Worm (Caenorhabditis elegans) whole organism, L1 larva: Measurements from ENCODE around the gene lgc-11.

ENCODE experiments used
- C16A3.4 ChIP-seq: fragments of 150-350 bp; optimal IDR thresholded peaks from 2 replicates; lab custom pipeline; 2014; ENCODE audit warnings: missing biosample characterization, missing genetic modification characterization
- C34B4.2 ChIP-seq: sonication (generic microtip); optimal IDR thresholded peaks from 2 replicates; lab custom pipeline; 2017; ENCODE audit warnings: mild to moderate bottlenecking, missing genetic modification characterization, missing compliant biosample characterization
- aha-1 ChIP-seq: fragments of 150-350 bp; optimal IDR thresholded peaks from 2 replicates; lab custom pipeline; 2014; ENCODE audit warnings: missing biosample characterization, missing genetic modification characterization
- alr-1 ChIP-seq: fragments of 200-800 bp; sonication (Bioruptor generic); optimal IDR thresholded peaks from 2 replicates; lab custom pipeline; 2018; ENCODE audit warnings: borderline replicate concordance, mild to moderate bottlenecking, missing genetic modification characterization, missing compliant biosample characterization
- aly-2 ChIP-seq: fragments of 150-350 bp; optimal IDR thresholded peaks from 2 replicates; lab custom pipeline; 2014; ENCODE audit warnings: missing biosample characterization, missing genetic modification characterization
- blmp-1 ChIP-seq: fragments of 150-350 bp; optimal IDR thresholded peaks from 2 replicates; lab custom pipeline; 2014; ENCODE audit warnings: missing biosample characterization, missing genetic modification characterization
- ceh-63 ChIP-seq: fragments of 200-800 bp; sonication (Bioruptor generic); optimal IDR thresholded peaks from 2 replicates; lab custom pipeline; 2018; ENCODE audit warnings: mild to moderate bottlenecking, missing genetic modification characterization, missing compliant biosample characterization
- ceh-8 ChIP-seq: fragments of 200-800 bp; sonication (Bioruptor generic); optimal IDR thresholded peaks from 2 replicates; lab custom pipeline; 2018; ENCODE audit warnings: mild to moderate bottlenecking, missing genetic modification characterization, moderate library complexity, missing compliant biosample characterization
- efl-1 ChIP-seq, 4 experiments: fragments of 150-350 bp; optimal IDR thresholded peaks in 3 of 4; peaks in 1 of 4; 1 replicate in 1 of 4; 2 replicates in 3 of 4; lab custom pipeline; 2014; ENCODE audit warnings: missing biosample characterization in 2 of 4, missing genetic modification characterization in 2 of 4, missing genetic modification reagents in 2 of 4
- egl-13 ChIP-seq: sonication (generic microtip); optimal IDR thresholded peaks from 2 replicates; lab custom pipeline; 2016; ENCODE audit warnings: missing genotype, missing genetic modification reagents, missing genetic modification characterization, missing compliant biosample characterization
- elt-2 ChIP-seq: sonication (generic microtip); optimal IDR thresholded peaks from 2 replicates; lab custom pipeline; 2016; ENCODE audit warnings: missing genetic modification characterization, mild to moderate bottlenecking, inconsistent platforms, missing compliant biosample characterization, missing genetic modification reagents
- hlh-17 ChIP-seq: fragments of 200-800 bp; sonication (Bioruptor generic); optimal IDR thresholded peaks from 2 replicates; lab custom pipeline; 2018; ENCODE audit warnings: missing genetic modification characterization, mild to moderate bottlenecking, missing compliant biosample characterization, moderate library complexity, borderline replicate concordance
- hlh-4 ChIP-seq: sonication (generic microtip); optimal IDR thresholded peaks from 2 replicates; lab custom pipeline; 2016; ENCODE audit warnings: mild to moderate bottlenecking, missing genetic modification characterization, missing compliant biosample characterization
- hpl-2 ChIP-seq: fragments of 150-350 bp; optimal IDR thresholded peaks from 2 replicates; lab custom pipeline; 2014; ENCODE audit warnings: missing biosample characterization, missing genetic modification reagents, missing genetic modification characterization
- lin-14 ChIP-seq: fragments of 200-800 bp; sonication (Bioruptor generic); optimal IDR thresholded peaks from 2 replicates; lab custom pipeline; 2018; ENCODE audit warnings: mild to moderate bottlenecking, missing genetic modification characterization, moderate library complexity, missing compliant biosample characterization
- lin-15B ChIP-seq: fragments of 150-350 bp; sonication (generic microtip); optimal IDR thresholded peaks from 3 replicates; lab custom pipeline; 2014; ENCODE audit warnings: missing biosample characterization, missing genetic modification characterization
- lsy-2 ChIP-seq, 2 experiments: fragments of 150-350 bp; optimal IDR thresholded peaks; 2 replicates each; lab custom pipeline; 2014; ENCODE audit warnings: missing biosample characterization in 2 of 2, missing genetic modification characterization in 2 of 2
- mdl-1 ChIP-seq, 2 experiments: fragments of 150-350 bp; optimal IDR thresholded peaks; 2 replicates each; lab custom pipeline; 2014 to 2017; ENCODE audit warnings: missing biosample characterization in 2 of 2, missing genetic modification characterization in 2 of 2, inconsistent platforms in 1 of 2
- nhr-12 ChIP-seq: sonication (generic microtip); optimal IDR thresholded peaks from 2 replicates; lab custom pipeline; 2017; ENCODE audit warnings: missing biosample characterization, missing genetic modification characterization
- nhr-19 ChIP-seq: fragments of 200-800 bp; sonication (Bioruptor generic); conservative IDR thresholded peaks from 2 replicates; pipeline ENCODE4 v1.3.6; 2022; ENCODE audit warnings: missing genetic modification characterization, missing compliant biosample characterization
- nhr-20 ChIP-seq: sonication (generic microtip); optimal IDR thresholded peaks from 2 replicates; lab custom pipeline; 2016; ENCODE audit warnings: mild to moderate bottlenecking, missing genetic modification characterization, missing compliant biosample characterization
- nhr-28 ChIP-seq: fragments of 150-350 bp; optimal IDR thresholded peaks from 2 replicates; lab custom pipeline; 2014; ENCODE audit warnings: missing biosample characterization, missing genetic modification characterization
- nhr-47 ChIP-seq: sonication (generic microtip); optimal IDR thresholded peaks from 2 replicates; lab custom pipeline; 2016; ENCODE audit warnings: mild to moderate bottlenecking, missing genetic modification characterization, moderate library complexity, missing compliant biosample characterization
- nhr-71 ChIP-seq: sonication (generic microtip); optimal IDR thresholded peaks from 2 replicates; lab custom pipeline; 2016; ENCODE audit warnings: mild to moderate bottlenecking, missing genetic modification characterization, moderate library complexity, missing compliant biosample characterization
- nhr-76 ChIP-seq: sonication (generic microtip); optimal IDR thresholded peaks from 2 replicates; lab custom pipeline; 2017; ENCODE audit warnings: missing biosample characterization, missing genetic modification characterization
- nhr-90 ChIP-seq: sonication (generic microtip); optimal IDR thresholded peaks from 2 replicates; lab custom pipeline; 2016; ENCODE audit warnings: mild to moderate bottlenecking, missing genetic modification characterization, missing compliant biosample characterization; ENCODE audit not compliant: poor library complexity
- pag-3 ChIP-seq: sonication (generic microtip); optimal IDR thresholded peaks from 2 replicates; lab custom pipeline; 2017; ENCODE audit warnings: missing genetic modification characterization, mild to moderate bottlenecking, missing compliant biosample characterization, antibody characterized with exemption, borderline replicate concordance; ENCODE audit not compliant: insufficient read depth
- rnt-1 ChIP-seq: sonication (generic microtip); optimal IDR thresholded peaks from 2 replicates; lab custom pipeline; 2016; ENCODE audit warnings: mild to moderate bottlenecking, missing genetic modification characterization, moderate library complexity, missing compliant biosample characterization
- skn-1 ChIP-seq: fragments of 150-350 bp; optimal IDR thresholded peaks from 2 replicates; lab custom pipeline; 2014; ENCODE audit warnings: missing biosample characterization, missing genetic modification characterization
- snu-23 ChIP-seq: sonication (generic microtip); optimal IDR thresholded peaks from 2 replicates; lab custom pipeline; 2016; ENCODE audit warnings: missing genetic modification characterization, missing compliant biosample characterization
- sptf-1 ChIP-seq: fragments of 150-350 bp; optimal IDR thresholded peaks from 2 replicates; lab custom pipeline; 2014; ENCODE audit warnings: missing biosample characterization, missing genetic modification characterization
- swsn-7 ChIP-seq: sonication (generic microtip); optimal IDR thresholded peaks from 2 replicates; lab custom pipeline; 2016; ENCODE audit warnings: missing genetic modification characterization, missing compliant biosample characterization
- tbx-2 ChIP-seq: sonication (generic microtip); optimal IDR thresholded peaks from 2 replicates; lab custom pipeline; 2016; ENCODE audit warnings: missing genetic modification characterization, missing compliant biosample characterization
- unc-86 ChIP-seq: sonication (generic microtip); optimal IDR thresholded peaks from 2 replicates; lab custom pipeline; 2016; ENCODE audit warnings: missing genetic modification characterization, missing compliant biosample characterization
- unc-98 ChIP-seq: fragments of 200-800 bp; sonication (Bioruptor generic); IDR thresholded peaks from 2 replicates; pipeline ENCODE4 v1.3.6; 2022; ENCODE audit warnings: missing genetic modification characterization, missing compliant biosample characterization
- zag-1 ChIP-seq: fragments of 150-350 bp; optimal IDR thresholded peaks from 2 replicates; lab custom pipeline; 2014; ENCODE audit warnings: missing biosample characterization, missing genetic modification characterization
- zip-4 ChIP-seq: fragments of 200-800 bp; sonication (Bioruptor generic); optimal IDR thresholded peaks from 2 replicates; lab custom pipeline; 2018; ENCODE audit warnings: mild to moderate bottlenecking, missing genetic modification characterization, moderate library complexity, missing compliant biosample characterization
- ztf-4 ChIP-seq: fragments of 150-350 bp; optimal IDR thresholded peaks from 2 replicates; lab custom pipeline; 2014; ENCODE audit warnings: missing biosample characterization, missing genetic modification characterization

lgc-11 gene

ce11 chrX:7525271-7525670, 18.8 kb upstream of the lgc-11 start, which contains the start of gene F46C8.3:
TSS of gene F46C8.3 (plus strand) at chrX:7525571.
- TF ChIP-seq nhr-28 (no peak), efl-1 (optimal IDR thresholded peaks at IDR 0.05; lab: Kevin White, UChicago) (no peak), efl-1 (GFP tag; optimal IDR thresholded peaks at IDR 0.05 in 1 of 2; lab: Kevin White, UChicago) (peak in 1 of 2 experiments; percentile 56)

- TF ChIP-seq snu-23 (peak; percentile 37), blmp-1 (tag; lab: Kevin White, UChicago) (no peak), sptf-1 (no peak), nhr-19 (GFP tag; lab: Robert Waterston, UW) (peak; percentile 36), pag-3 (tag; lab: Kevin White, UChicago) (peak; percentile 36), nhr-12 (no peak), zip-4 (GFP tag; lab: Kevin White, UChicago) (no peak), ceh-8 (GFP tag; lab: Kevin White, UChicago) (no peak), lsy-2 (tag; optimal IDR thresholded peaks at IDR 0.05; lab: Kevin White, UChicago) (peak in 1 of 2 experiments; percentile 32), hpl-2 (GFP tag; lab: Kevin White, UChicago) (no peak), zag-1 (no peak), lin-14 (GFP tag; lab: Kevin White, UChicago) (peak; percentile 82), C34B4.2 (tag; lab: Kevin White, UChicago) (no peak), nhr-20 (tag; lab: Kevin White, UChicago) (peak; percentile 33), rnt-1 (tag; lab: Kevin White, UChicago) (peak; percentile 73), nhr-71 (tag; lab: Kevin White, UChicago) (peak; percentile 82)
Observed at ce11 chrX:7523799-7524198, 17.4 kb upstream of the lgc-11 start.

DNA sequence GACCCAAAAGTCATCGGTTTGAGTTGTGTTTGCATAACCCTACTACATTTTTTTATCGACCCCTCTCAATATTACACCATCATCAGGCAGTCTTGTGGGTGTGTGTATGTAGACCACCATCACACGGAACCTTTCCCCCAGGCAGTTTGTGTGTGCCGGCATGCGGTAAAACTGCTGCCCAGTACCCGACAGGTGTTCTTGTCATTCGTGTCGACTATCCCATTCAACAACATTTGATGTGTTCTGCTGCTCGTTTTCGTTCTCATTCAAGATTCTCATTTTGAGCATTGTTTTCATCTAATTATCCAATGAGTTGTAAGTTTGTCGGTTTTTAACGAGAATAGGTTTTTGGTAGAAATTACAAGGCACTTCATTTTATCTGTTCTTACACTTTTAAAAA, 16.2 kb upstream of the lgc-11 start:
- TF ChIP-seq ceh-63 (GFP tag; lab: Kevin White, UChicago): no peak
- peak; percentile 45 for TF ChIP-seq rnt-1 (tag; lab: Kevin White, UChicago)
- TF ChIP-seq efl-1 (optimal IDR thresholded peaks at IDR 0.05; lab: Kevin White, UChicago): no peak
- TF ChIP-seq efl-1 (GFP tag; optimal IDR thresholded peaks at IDR 0.05 in 1 of 2; lab: Kevin White, UChicago): peak in 1 of 2 experiments; percentile 42
- TF ChIP-seq C16A3.4 (tag; lab: Kevin White, UChicago): no peak
- no peak for TF ChIP-seq ztf-4 (tag; lab: Kevin White, UChicago)
- TF ChIP-seq nhr-19 (GFP tag; lab: Robert Waterston, UW): no peak

DNA sequence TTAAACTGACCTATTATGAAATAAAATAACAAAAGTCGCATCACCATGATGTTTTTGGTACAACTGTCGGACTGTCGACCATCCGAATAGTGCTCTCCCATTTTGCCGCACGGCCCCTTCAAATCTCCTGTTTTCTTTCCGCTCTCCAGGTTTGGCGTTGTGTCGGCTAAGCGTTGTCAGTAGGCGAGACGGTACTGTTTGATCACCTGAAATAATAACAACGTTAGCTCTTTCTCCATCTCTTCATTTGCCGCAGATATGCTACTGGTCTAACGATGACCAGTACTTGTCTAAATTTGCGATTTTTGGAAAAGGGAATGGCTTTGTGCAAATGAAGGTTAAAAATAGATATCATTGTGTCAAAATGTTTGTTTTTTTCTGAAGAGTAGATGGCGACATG, 13.1 kb upstream of the lgc-11 start, which contains the start of gene chts-1:
Gene chts-1 (minus strand): TSS at position 101 of the 400 bp plus-strand sequence.
- TF ChIP-seq aly-2 (tag; lab: Kevin White, UChicago) (no peak), nhr-12 (no peak), C16A3.4 (tag; lab: Kevin White, UChicago) (no peak), pag-3 (tag; lab: Kevin White, UChicago) (no peak)

- TF ChIP-seq efl-1 (optimal IDR thresholded peaks at IDR 0.05; lab: Kevin White, UChicago) (no peak), efl-1 (GFP tag; optimal IDR thresholded peaks at IDR 0.05 in 1 of 2; lab: Kevin White, UChicago) (peak in 1 of 2 experiments; percentile 82), hpl-2 (GFP tag; lab: Kevin White, UChicago) (no peak)
Observed at ce11 chrX:7512714-7513113, 6.3 kb upstream of the lgc-11 start.

DNA sequence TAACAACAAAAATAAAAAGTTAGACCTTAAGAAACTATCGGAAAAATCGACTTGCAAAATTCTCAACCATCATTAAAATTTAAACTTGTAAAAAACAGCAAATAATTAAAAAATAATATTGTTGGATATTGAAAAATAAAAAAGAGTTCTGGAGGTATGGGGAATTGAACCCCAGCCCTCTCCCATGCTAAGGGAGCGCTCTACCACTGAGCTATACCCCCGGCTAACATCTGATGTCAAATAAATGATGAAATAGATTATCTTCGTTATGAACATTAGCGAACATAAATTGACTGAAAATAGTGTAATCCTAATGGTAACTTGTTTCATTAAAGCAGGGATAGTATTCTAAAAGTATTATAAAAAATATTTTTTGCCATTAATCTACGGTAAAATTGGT, 708 bp upstream of the lgc-11 start:
- TF ChIP-seq aha-1 (tag; lab: Kevin White, UChicago) (no peak), skn-1 (no peak), tbx-2 (tag; lab: Kevin White, UChicago) (no peak), unc-98 (GFP tag; lab: Robert Waterston, UW) (no peak), mdl-1 (tag; optimal IDR thresholded peaks at IDR 0.05; lab: Kevin White, UChicago) (no peak), zag-1 (no peak), nhr-28 (no peak)

ce11 chrX:7502807-7503206, 3.6 kb downstream of the lgc-11 start, which contains the start of gene F48E3.6:
TSS of gene F48E3.6 (minus strand) at chrX:7502907.
- TF ChIP-seq alr-1 (tag; lab: Kevin White, UChicago) (no peak), elt-2 (tag; lab: Kevin White, UChicago) (no peak), blmp-1 (tag; lab: Kevin White, UChicago) (no peak), nhr-90 (tag; lab: Kevin White, UChicago) (no peak), hlh-4 (tag; lab: Kevin White, UChicago) (no peak), swsn-7 (no peak), nhr-47 (tag; lab: Kevin White, UChicago) (no peak), sptf-1 (no peak), nhr-71 (tag; lab: Kevin White, UChicago) (no peak), lin-15B (tag; lab: Kevin White, UChicago) (no peak), hlh-17 (GFP tag; lab: Kevin White, UChicago) (no peak), nhr-19 (GFP tag; lab: Robert Waterston, UW) (no peak), unc-86 (tag; lab: Kevin White, UChicago) (no peak), nhr-76 (no peak), egl-13 (no peak), ztf-4 (tag; lab: Kevin White, UChicago) (no peak)
